Worm (Caenorhabditis elegans) whole organism, mixed stage, embryonic: ENCODE data around the gene F08H9.3.

Source experiments
- M03D4.4 ChIP-seq: sonication (generic microtip); optimal IDR thresholded peaks from 2 replicates; lab custom pipeline; 2017; ENCODE audit warnings: mild to moderate bottlenecking, missing genetic modification characterization, missing compliant biosample characterization
- blmp-1 ChIP-seq: fragments of 150-350 bp; optimal IDR thresholded peaks from 2 replicates; lab custom pipeline; 2014; ENCODE audit warnings: missing biosample characterization, missing genetic modification characterization
- ceh-43 ChIP-seq: fragments of 200-800 bp; sonication (Bioruptor generic); optimal IDR thresholded peaks from 2 replicates; lab custom pipeline; 2018; ENCODE audit warnings: mild to moderate bottlenecking, missing genetic modification characterization, moderate library complexity, missing compliant biosample characterization
- ces-1 ChIP-seq: fragments of 150-350 bp; optimal IDR thresholded peaks from 2 replicates; lab custom pipeline; 2014; ENCODE audit warnings: missing biosample characterization, missing genetic modification reagents, missing genetic modification characterization
- nhr-12 ChIP-seq: fragments of 150-350 bp; optimal IDR thresholded peaks from 2 replicates; lab custom pipeline; 2014; ENCODE audit warnings: missing biosample characterization, missing genetic modification characterization
- nhr-2 ChIP-seq: fragments of 150-350 bp; optimal IDR thresholded peaks from 2 replicates; lab custom pipeline; 2014; ENCODE audit warnings: missing biosample characterization, missing genetic modification characterization
- nhr-237 ChIP-seq: fragments of 150-350 bp; optimal IDR thresholded peaks from 2 replicates; lab custom pipeline; 2014; ENCODE audit warnings: missing biosample characterization, missing genetic modification characterization
- nhr-28 ChIP-seq: fragments of 150-350 bp; optimal IDR thresholded peaks from 2 replicates; lab custom pipeline; 2014; ENCODE audit warnings: missing biosample characterization, missing genetic modification characterization
- nhr-76 ChIP-seq: sonication (generic microtip); optimal IDR thresholded peaks from 2 replicates; lab custom pipeline; 2017; ENCODE audit warnings: missing biosample characterization, missing genetic modification characterization
- pha-4 ChIP-seq: fragments of 150-350 bp; optimal IDR thresholded peaks from 2 replicates; lab custom pipeline; 2018; ENCODE audit warnings: missing biosample characterization, missing genetic modification reagents, missing genetic modification characterization
- unc-39 ChIP-seq: fragments of 150-350 bp; optimal IDR thresholded peaks from 2 replicates; lab custom pipeline; 2014; ENCODE audit warnings: missing biosample characterization, missing genetic modification characterization
- unc-62 ChIP-seq: fragments of 150-350 bp; optimal IDR thresholded peaks from 2 replicates; lab custom pipeline; 2014; ENCODE audit warnings: missing biosample characterization, missing genetic modification reagents, missing genetic modification characterization
- ztf-11 ChIP-seq: fragments of 150-350 bp; optimal IDR thresholded peaks from 2 replicates; lab custom pipeline; 2014; ENCODE audit warnings: missing biosample characterization, missing genetic modification characterization

DNA sequence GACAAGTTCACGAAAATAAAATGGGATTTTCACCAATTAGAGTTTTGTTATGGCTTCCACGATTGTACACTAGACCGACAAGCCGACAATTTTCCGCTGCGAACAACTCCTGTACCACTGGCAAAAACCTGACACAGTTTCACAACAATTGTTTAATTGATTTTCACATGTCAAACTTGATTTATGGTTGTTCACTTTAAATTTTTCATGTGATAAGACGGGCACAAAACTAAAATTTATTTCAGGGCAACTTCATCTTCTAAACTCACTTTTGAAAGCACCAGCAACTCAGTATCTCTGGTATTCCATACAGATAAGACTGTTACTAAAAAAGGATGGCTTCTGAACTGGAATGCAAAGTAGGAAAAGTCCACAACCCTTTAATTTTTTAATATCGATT, 18.3 kb upstream of the F08H9.3 start, which contains the start of gene R02D5.7:
- no peak for TF ChIP-seq pha-4 (tag; lab: Kevin White, UChicago)
- TF ChIP-seq nhr-76 (tag; lab: Kevin White, UChicago) = no peak
- TF ChIP-seq nhr-12 = no peak
- TF ChIP-seq ceh-43 = no peak
- TF ChIP-seq unc-39 = no peak
- no peak for TF ChIP-seq M03D4.4
- no peak for TF ChIP-seq ces-1 (GFP tag; lab: Kevin White, UChicago)
- no peak for TF ChIP-seq unc-62
- TF ChIP-seq nhr-237 = no peak
- no peak for TF ChIP-seq nhr-28 (tag; lab: Kevin White, UChicago)
- no peak for TF ChIP-seq ztf-11 (tag; lab: Kevin White, UChicago)
- TF ChIP-seq blmp-1 (tag; lab: Kevin White, UChicago) = no peak
- no peak for TF ChIP-seq nhr-2 (tag; lab: Kevin White, UChicago)
